Worm (Caenorhabditis elegans): ENCODE results near the gene ooc-5.

The ooc-5 gene

ce11 chrII:8992780-8993179 is at the start of gene ooc-5:
ooc-5 (plus strand) TSS chrII:8993160.
- TF ChIP-seq nhr-28 (tag; optimal IDR thresholded peaks at IDR 0.05) (no peak), nhr-2 (tag; optimal IDR thresholded peaks at IDR 0.05) (no peak), ceh-43 (GFP tag; optimal IDR thresholded peaks at IDR 0.05) (no peak), sem-2 (GFP tag; optimal IDR thresholded peaks at IDR 0.05) (no peak), nhr-237 (tag; optimal IDR thresholded peaks at IDR 0.05) (no peak), lsy-2 (tag; optimal IDR thresholded peaks at IDR 0.05) (peak; percentile 93), ces-1 (GFP tag; optimal IDR thresholded peaks at IDR 0.05) (peak; percentile 19)

ce11 chrII:8945167-8945566 is 47.8 kb upstream of the ooc-5 start:
- peak; percentile 72 for TF ChIP-seq ces-1 (GFP tag; optimal IDR thresholded peaks at IDR 0.05)
- TF ChIP-seq mep-1 (tag; optimal IDR thresholded peaks at IDR 0.05), result no peak

ce11 chrII:8947391-8947790 is 45.6 kb upstream of the ooc-5 start, which contains the start of gene cutl-15:
cutl-15 (minus strand) TSS chrII:8947688.
- no peak for TF ChIP-seq M03D4.4 (tag; optimal IDR thresholded peaks at IDR 0.05)
- no peak for TF ChIP-seq lin-32 (GFP tag; optimal IDR thresholded peaks at IDR 0.05)
- no peak for TF ChIP-seq ceh-43 (GFP tag; optimal IDR thresholded peaks at IDR 0.05)
- TF ChIP-seq pha-4 (tag; optimal IDR thresholded peaks at IDR 0.05), result no peak
- TF ChIP-seq unc-120 (tag; optimal IDR thresholded peaks at IDR 0.05; ENCODE audit: poor library complexity, severe bottlenecking), result no peak
- no peak for TF ChIP-seq nhr-76 (tag; optimal IDR thresholded peaks at IDR 0.05)
- TF ChIP-seq unc-62 (GFP tag; optimal IDR thresholded peaks at IDR 0.05), result no peak
- TF ChIP-seq mab-5 (tag; optimal IDR thresholded peaks at IDR 0.05), result no peak
- TF ChIP-seq sem-2 (GFP tag; optimal IDR thresholded peaks at IDR 0.05), result no peak
- TF ChIP-seq unc-39 (tag; optimal IDR thresholded peaks at IDR 0.05), result no peak
- TF ChIP-seq lsy-2 (tag; optimal IDR thresholded peaks at IDR 0.05), result no peak

ce11 chrII:8948640-8949039 is 44.3 kb upstream of the ooc-5 start:
- TF ChIP-seq ces-1 (GFP tag; optimal IDR thresholded peaks at IDR 0.05) (peak; percentile 52), ceh-39 (tag; optimal IDR thresholded peaks at IDR 0.05) (no peak)

ce11 chrII:8951270-8951669 is 41.7 kb upstream of the ooc-5 start:
- TF ChIP-seq nhr-12 (tag; optimal IDR thresholded peaks at IDR 0.05), result no peak
- TF ChIP-seq nhr-28 (tag; optimal IDR thresholded peaks at IDR 0.05), result no peak
- TF ChIP-seq unc-120 (tag; optimal IDR thresholded peaks at IDR 0.05; ENCODE audit: poor library complexity, severe bottlenecking), result no peak
- TF ChIP-seq ceh-43 (GFP tag; optimal IDR thresholded peaks at IDR 0.05), result no peak
- no peak for TF ChIP-seq mls-2 (tag; optimal IDR thresholded peaks at IDR 0.05)
- no peak for TF ChIP-seq lsy-2 (tag; optimal IDR thresholded peaks at IDR 0.05)
- no peak for TF ChIP-seq snpc-4 (tag; optimal IDR thresholded peaks at IDR 0.05)
- no peak for TF ChIP-seq ceh-83 (GFP tag; optimal IDR thresholded peaks at IDR 0.05)
- TF ChIP-seq lin-32 (GFP tag; optimal IDR thresholded peaks at IDR 0.05), result no peak
- TF ChIP-seq sptf-1 (tag; optimal IDR thresholded peaks at IDR 0.05), result no peak
- TF ChIP-seq nhr-76 (tag; optimal IDR thresholded peaks at IDR 0.05), result no peak

ce11 chrII:8953703-8954102 is 39.3 kb upstream of the ooc-5 start:
- peak; percentile 16 for TF ChIP-seq elt-1 (tag; optimal IDR thresholded peaks at IDR 0.05; ENCODE audit: borderline replicate concordance, insufficient read depth)
- TF ChIP-seq nhr-12 (tag; optimal IDR thresholded peaks at IDR 0.05), result no peak
- TF ChIP-seq mls-2 (tag; optimal IDR thresholded peaks at IDR 0.05), result no peak
- TF ChIP-seq ham-2 (GFP tag; optimal IDR thresholded peaks at IDR 0.05), result no peak
- TF ChIP-seq drap-1 (GFP tag; optimal IDR thresholded peaks at IDR 0.05), result no peak

- TF ChIP-seq unc-62 (GFP tag; optimal IDR thresholded peaks at IDR 0.05) (no peak), nhr-28 (tag; optimal IDR thresholded peaks at IDR 0.05) (no peak), ces-1 (GFP tag; optimal IDR thresholded peaks at IDR 0.05) (peak; percentile 94), nhr-76 (tag; optimal IDR thresholded peaks at IDR 0.05) (no peak)
Observed at ce11 chrII:8956896-8957295, 36.1 kb upstream of the ooc-5 start.

ce11 chrII:8959081-8959480 is 33.9 kb upstream of the ooc-5 start:
- TF ChIP-seq hlh-1 (tag; optimal IDR thresholded peaks at IDR 0.05), result peak; percentile 51
- no peak for TF ChIP-seq M03D4.4 (tag; optimal IDR thresholded peaks at IDR 0.05)
- TF ChIP-seq ztf-11 (tag; optimal IDR thresholded peaks at IDR 0.05), result no peak
- peak; percentile 32 for TF ChIP-seq unc-120 (tag; optimal IDR thresholded peaks at IDR 0.05; ENCODE audit: poor library complexity, severe bottlenecking)
- peak; percentile 21 for TF ChIP-seq unc-62 (GFP tag; optimal IDR thresholded peaks at IDR 0.05)

Measured in whole organism, mixed stage, embryonic.